Worm (Caenorhabditis elegans) whole organism, mixed stage, embryonic: ENCODE data around the gene Y38C1AA.19.

Source experiments
- M03D4.4 ChIP-seq: sonication (generic microtip); optimal IDR thresholded peaks from 2 replicates; lab custom pipeline; 2017; ENCODE audit warnings: mild to moderate bottlenecking, missing genetic modification characterization, missing compliant biosample characterization
- bed-3 ChIP-seq: fragments of 200-800 bp; sonication (Bioruptor generic); optimal IDR thresholded peaks from 3 replicates; lab custom pipeline; 2018; ENCODE audit warnings: mild to moderate bottlenecking, missing genetic modification characterization, moderate library complexity, missing compliant biosample characterization
- blmp-1 ChIP-seq: fragments of 150-350 bp; optimal IDR thresholded peaks from 2 replicates; lab custom pipeline; 2014; ENCODE audit warnings: missing biosample characterization, missing genetic modification characterization
- ceh-39 ChIP-seq: fragments of 150-350 bp; optimal IDR thresholded peaks from 2 replicates; lab custom pipeline; 2014; ENCODE audit warnings: missing biosample characterization, missing genetic modification characterization
- ceh-43 ChIP-seq: fragments of 200-800 bp; sonication (Bioruptor generic); optimal IDR thresholded peaks from 2 replicates; lab custom pipeline; 2018; ENCODE audit warnings: mild to moderate bottlenecking, missing genetic modification characterization, moderate library complexity, missing compliant biosample characterization
- ceh-83 ChIP-seq: fragments of 200-800 bp; sonication (Bioruptor generic); optimal IDR thresholded peaks from 2 replicates; lab custom pipeline; 2018; ENCODE audit warnings: mild to moderate bottlenecking, missing genetic modification characterization, missing compliant biosample characterization
- ces-1 ChIP-seq: fragments of 150-350 bp; optimal IDR thresholded peaks from 2 replicates; lab custom pipeline; 2014; ENCODE audit warnings: missing biosample characterization, missing genetic modification reagents, missing genetic modification characterization
- cnd-1 ChIP-seq: fragments of 200-800 bp; sonication (Bioruptor generic); optimal IDR thresholded peaks from 2 replicates; lab custom pipeline; 2018; ENCODE audit warnings: mild to moderate bottlenecking, missing genetic modification characterization, missing compliant biosample characterization
- drap-1 ChIP-seq: fragments of 200-800 bp; sonication (Bioruptor generic); optimal IDR thresholded peaks from 3 replicates; lab custom pipeline; 2018; ENCODE audit warnings: mild to moderate bottlenecking, missing genetic modification characterization, missing compliant biosample characterization
- elt-1 ChIP-seq: sonication (generic microtip); optimal IDR thresholded peaks from 2 replicates; lab custom pipeline; 2017; ENCODE audit warnings: missing genetic modification characterization, mild to moderate bottlenecking, missing compliant biosample characterization, antibody characterized with exemption, moderate library complexity, borderline replicate concordance; ENCODE audit not compliant: insufficient read depth
- elt-3 ChIP-seq: fragments of 150-350 bp; optimal IDR thresholded peaks from 2 replicates; lab custom pipeline; 2014; ENCODE audit warnings: missing biosample characterization, missing genetic modification characterization
- flh-1 ChIP-seq: fragments of 200-800 bp; sonication (Bioruptor generic); optimal IDR thresholded peaks from 2 replicates; lab custom pipeline; 2018; ENCODE audit warnings: mild to moderate bottlenecking, missing genetic modification characterization, moderate library complexity, missing compliant biosample characterization
- ham-2 ChIP-seq: fragments of 200-800 bp; sonication (Bioruptor generic); optimal IDR thresholded peaks from 2 replicates; lab custom pipeline; 2018; ENCODE audit warnings: mild to moderate bottlenecking, missing genetic modification characterization, missing compliant biosample characterization
- hlh-1 ChIP-seq: fragments of 150-350 bp; optimal IDR thresholded peaks from 2 replicates; lab custom pipeline; 2014; ENCODE audit warnings: missing biosample characterization, missing genetic modification reagents, missing genetic modification characterization
- lin-32 ChIP-seq: fragments of 200-800 bp; sonication (Bioruptor generic); optimal IDR thresholded peaks from 2 replicates; lab custom pipeline; 2018; ENCODE audit warnings: mild to moderate bottlenecking, missing genetic modification characterization, missing compliant biosample characterization
- lsy-2 ChIP-seq: fragments of 150-350 bp; optimal IDR thresholded peaks from 2 replicates; lab custom pipeline; 2014; ENCODE audit warnings: missing biosample characterization, missing genetic modification characterization
- mab-5 ChIP-seq: fragments of 150-350 bp; optimal IDR thresholded peaks from 2 replicates; lab custom pipeline; 2014; ENCODE audit warnings: missing biosample characterization, missing genetic modification characterization
- mep-1 ChIP-seq: fragments of 150-350 bp; optimal IDR thresholded peaks from 2 replicates; lab custom pipeline; 2017; ENCODE audit warnings: missing biosample characterization, missing genetic modification reagents, missing genetic modification characterization, inconsistent platforms
- mls-2 ChIP-seq: sonication (generic microtip); optimal IDR thresholded peaks from 2 replicates; lab custom pipeline; 2016; ENCODE audit warnings: mild to moderate bottlenecking, missing genetic modification characterization, moderate library complexity, missing compliant biosample characterization
- nhr-12 ChIP-seq: fragments of 150-350 bp; optimal IDR thresholded peaks from 2 replicates; lab custom pipeline; 2014; ENCODE audit warnings: missing biosample characterization, missing genetic modification characterization
- nhr-2 ChIP-seq: fragments of 150-350 bp; optimal IDR thresholded peaks from 2 replicates; lab custom pipeline; 2014; ENCODE audit warnings: missing biosample characterization, missing genetic modification characterization
- nhr-237 ChIP-seq: fragments of 150-350 bp; optimal IDR thresholded peaks from 2 replicates; lab custom pipeline; 2014; ENCODE audit warnings: missing biosample characterization, missing genetic modification characterization
- nhr-28 ChIP-seq: fragments of 150-350 bp; optimal IDR thresholded peaks from 2 replicates; lab custom pipeline; 2014; ENCODE audit warnings: missing biosample characterization, missing genetic modification characterization
- nhr-76 ChIP-seq: sonication (generic microtip); optimal IDR thresholded peaks from 2 replicates; lab custom pipeline; 2017; ENCODE audit warnings: missing biosample characterization, missing genetic modification characterization
- pha-4 ChIP-seq: fragments of 150-350 bp; optimal IDR thresholded peaks from 2 replicates; lab custom pipeline; 2018; ENCODE audit warnings: missing biosample characterization, missing genetic modification reagents, missing genetic modification characterization
- sem-2 ChIP-seq: fragments of 200-800 bp; sonication (Bioruptor generic); optimal IDR thresholded peaks from 2 replicates; lab custom pipeline; 2018; ENCODE audit warnings: mild to moderate bottlenecking, missing genetic modification characterization, missing compliant biosample characterization
- snpc-4 ChIP-seq: fragments of 150-350 bp; optimal IDR thresholded peaks from 2 replicates; lab custom pipeline; 2014; ENCODE audit warnings: missing biosample characterization, missing genetic modification characterization
- sptf-1 ChIP-seq: sonication (generic microtip); optimal IDR thresholded peaks from 2 replicates; lab custom pipeline; 2017; ENCODE audit warnings: mild to moderate bottlenecking, missing genetic modification characterization, moderate library complexity, missing compliant biosample characterization
- tbx-8 ChIP-seq: fragments of 200-800 bp; sonication (Bioruptor generic); optimal IDR thresholded peaks from 2 replicates; lab custom pipeline; 2018; ENCODE audit warnings: mild to moderate bottlenecking, missing genetic modification characterization, moderate library complexity, missing compliant biosample characterization
- unc-120 ChIP-seq: sonication (generic microtip); optimal IDR thresholded peaks from 2 replicates; lab custom pipeline; 2017; ENCODE audit warnings: missing genetic modification characterization, missing compliant biosample characterization; ENCODE audit not compliant: poor library complexity, severe bottlenecking
- unc-39 ChIP-seq: fragments of 150-350 bp; optimal IDR thresholded peaks from 2 replicates; lab custom pipeline; 2014; ENCODE audit warnings: missing biosample characterization, missing genetic modification characterization
- zip-8 ChIP-seq: fragments of 150-350 bp; optimal IDR thresholded peaks from 2 replicates; lab custom pipeline; 2014; ENCODE audit warnings: missing biosample characterization, missing genetic modification characterization
- ztf-11 ChIP-seq: fragments of 150-350 bp; optimal IDR thresholded peaks from 2 replicates; lab custom pipeline; 2014; ENCODE audit warnings: missing biosample characterization, missing genetic modification characterization

Y38C1AA.19 gene

ce11 chrIV:210591-210990, 50.6 kb downstream of the Y38C1AA.19 start:
- no peak for TF ChIP-seq nhr-12 (tag; lab: Kevin White, UChicago)
- no peak for TF ChIP-seq lin-32 (GFP tag; lab: Kevin White, UChicago)
- TF ChIP-seq ces-1, result peak; percentile 28
- no peak for TF ChIP-seq blmp-1
- TF ChIP-seq snpc-4, result no peak
- no peak for TF ChIP-seq mls-2 (tag; lab: Kevin White, UChicago)
- TF ChIP-seq unc-120, result peak; percentile 81
- no peak for TF ChIP-seq ham-2 (GFP tag; lab: Kevin White, UChicago)
- no peak for TF ChIP-seq tbx-8
- TF ChIP-seq elt-1 (tag; lab: Kevin White, UChicago), result no peak
- no peak for TF ChIP-seq nhr-28 (tag; lab: Kevin White, UChicago)
- TF ChIP-seq ceh-43 (GFP tag; lab: Kevin White, UChicago), result no peak
- TF ChIP-seq cnd-1, result no peak
- TF ChIP-seq drap-1 (GFP tag; lab: Kevin White, UChicago), result no peak
- TF ChIP-seq bed-3 (GFP tag; lab: Kevin White, UChicago), result no peak
- TF ChIP-seq zip-8 (tag; lab: Kevin White, UChicago), result no peak
- TF ChIP-seq mab-5 (tag; lab: Kevin White, UChicago), result no peak
- TF ChIP-seq ceh-83 (GFP tag; lab: Kevin White, UChicago), result no peak
- TF ChIP-seq nhr-76 (tag; lab: Kevin White, UChicago), result no peak
- no peak for TF ChIP-seq flh-1
- TF ChIP-seq nhr-2, result no peak
- no peak for TF ChIP-seq lsy-2 (tag; lab: Kevin White, UChicago)
- TF ChIP-seq ceh-39 (tag; lab: Kevin White, UChicago), result no peak
- no peak for TF ChIP-seq sem-2 (GFP tag; lab: Kevin White, UChicago)
- TF ChIP-seq hlh-1, result no peak
- no peak for TF ChIP-seq sptf-1 (tag; lab: Kevin White, UChicago)
- TF ChIP-seq M03D4.4 (tag; lab: Kevin White, UChicago), result no peak
- TF ChIP-seq elt-3 (tag; lab: Kevin White, UChicago), result peak; percentile 64
- no peak for TF ChIP-seq unc-39 (tag; lab: Kevin White, UChicago)
- TF ChIP-seq nhr-237 (tag; lab: Kevin White, UChicago), result no peak
- no peak for TF ChIP-seq mep-1
- TF ChIP-seq ztf-11, result no peak
- peak; percentile 9 for TF ChIP-seq pha-4
